Fruit fly (Drosophila melanogaster) whole organism, embryonic: ENCODE results near the gene VhaM9.7-b.
A peak's percentile ranks its signal among the peaks of the same experiment; 100 is the strongest.

ENCODE experiments used
- Abd-B ChIP-seq: fragments of 200-800 bp; sonication (Bioruptor generic); optimal IDR thresholded peaks from 2 replicates; lab custom pipeline; 2018; ENCODE audit warnings: missing biosample characterization, mild to moderate bottlenecking, missing genetic modification characterization, moderate library complexity
- Awh ChIP-seq: fragments of 200-800 bp; sonication (Bioruptor generic); IDR thresholded peaks from 2 replicates; pipeline ENCODE4, ENCODE4 v1.3.6; 2022; ENCODE audit warnings: missing biosample characterization, missing genetic modification characterization
- B-H1 ChIP-seq: fragments of 200-800 bp; sonication (Bioruptor generic); IDR thresholded peaks from 3 replicates; pipeline ENCODE4 v1.3.6; 2022; ENCODE audit warnings: missing biosample characterization, missing genetic modification characterization
- CG12155 ChIP-seq: fragments of 200-800 bp; sonication (Bioruptor generic); optimal IDR thresholded peaks from 3 replicates; lab custom pipeline; 2016; ENCODE audit warnings: missing biosample characterization, missing genetic modification characterization
- CG12391 ChIP-seq: fragments of 200-800 bp; sonication (Bioruptor generic); optimal IDR thresholded peaks from 3 replicates; lab custom pipeline; 2018; ENCODE audit warnings: missing biosample characterization, mild to moderate bottlenecking, missing genetic modification characterization, moderate library complexity
- CG16863 ChIP-seq: fragments of 200-800 bp; sonication (Bioruptor generic); optimal IDR thresholded peaks from 3 replicates; lab custom pipeline; 2016; ENCODE audit warnings: missing biosample characterization, missing genetic modification characterization
- CG17361 ChIP-seq: fragments of 200-800 bp; sonication (Bioruptor generic); IDR thresholded peaks from 3 replicates; pipeline ENCODE4 v1.3.6; 2022; ENCODE audit warnings: missing biosample characterization, missing genetic modification characterization
- CG17568 ChIP-seq: fragments of 200-800 bp; sonication (Bioruptor generic); optimal IDR thresholded peaks from 2 replicates; lab custom pipeline; 2018; ENCODE audit warnings: missing biosample characterization, mild to moderate bottlenecking, missing genetic modification characterization, moderate library complexity
- CG17829 ChIP-seq: fragments of 200-800 bp; optimal IDR thresholded peaks from 2 replicates; lab custom pipeline; 2019; ENCODE audit warnings: missing biosample characterization, mild to moderate bottlenecking, missing genetic modification characterization, moderate library complexity
- CG18262 ChIP-seq: fragments of 200-800 bp; optimal IDR thresholded peaks from 3 replicates; lab custom pipeline; 2019; ENCODE audit warnings: missing biosample characterization, mild to moderate bottlenecking, missing genetic modification characterization, moderate library complexity
- CG32767 ChIP-seq: fragments of 200-800 bp; sonication (Bioruptor generic); IDR thresholded peaks from 2 replicates; pipeline ENCODE4 v1.3.6; 2022; ENCODE audit warnings: missing biosample characterization, missing genetic modification characterization
- CG33213 ChIP-seq: fragments of 200-800 bp; sonication (Bioruptor generic); optimal IDR thresholded peaks from 3 replicates; lab custom pipeline; 2016; ENCODE audit warnings: missing biosample characterization, missing genetic modification characterization
- CG7963 ChIP-seq: fragments of 200-800 bp; sonication (Bioruptor generic); IDR thresholded peaks from 3 replicates; pipeline ENCODE4 v1.3.6; 2022; ENCODE audit warnings: missing biosample characterization, missing genetic modification characterization; ENCODE audit not compliant: partially characterized antibody
- CG8281 ChIP-seq: fragments of 200-800 bp; sonication (Bioruptor generic); optimal IDR thresholded peaks from 2 replicates; lab custom pipeline; 2018; ENCODE audit warnings: missing biosample characterization, mild to moderate bottlenecking, missing genetic modification characterization, moderate library complexity
- CG9437 ChIP-seq: fragments of 200-800 bp; sonication (Bioruptor generic); optimal IDR thresholded peaks from 2 replicates; lab custom pipeline; 2018; ENCODE audit warnings: missing biosample characterization, mild to moderate bottlenecking, missing genetic modification characterization
- D19A ChIP-seq: fragments of 200-800 bp; optimal IDR thresholded peaks from 3 replicates; lab custom pipeline; 2019; ENCODE audit warnings: missing biosample characterization, mild to moderate bottlenecking, missing genetic modification characterization, moderate library complexity
- E2f2 ChIP-seq: fragments of 200-800 bp; sonication (Bioruptor generic); IDR thresholded peaks from 2 replicates; pipeline ENCODE4 v1.3.6; 2022; ENCODE audit warnings: missing biosample characterization, missing genetic modification characterization
- Eip74EF ChIP-seq, 2 experiments: fragments of 200-800 bp in 1 of 2; fragments of >200 bp in 1 of 2; sonication (Bioruptor generic) in 1 of 2; optimal IDR thresholded peaks; 2 replicates each; lab custom pipeline; 2017 to 2019; ENCODE audit warnings: missing biosample characterization in 2 of 2, missing genetic modification characterization in 2 of 2, mild to moderate bottlenecking in 1 of 2, moderate library complexity in 1 of 2
- Ets65A ChIP-seq: fragments of 200-800 bp; sonication (Bioruptor generic); peaks from one replicate; lab custom pipeline; 2016; ENCODE audit warnings: missing biosample characterization, missing genetic modification characterization
- Ets97D ChIP-seq: fragments of 200-800 bp; sonication (Bioruptor generic); optimal IDR thresholded peaks from 3 replicates; lab custom pipeline; 2016; ENCODE audit warnings: missing biosample characterization, missing genetic modification characterization
- Hand ChIP-seq: fragments of 200-800 bp; sonication (Bioruptor generic); optimal IDR thresholded peaks from 2 replicates; lab custom pipeline; 2017; ENCODE audit warnings: mild to moderate bottlenecking, missing biosample characterization, missing genetic modification reagents, missing genetic modification characterization
- HmgZ ChIP-seq: fragments of 200-800 bp; sonication (Bioruptor generic); optimal IDR thresholded peaks from 2 replicates; lab custom pipeline; 2018; ENCODE audit warnings: missing biosample characterization, mild to moderate bottlenecking, missing genetic modification characterization
- Hsf ChIP-seq: fragments of 200-800 bp; sonication (Bioruptor generic); optimal IDR thresholded peaks from 3 replicates; lab custom pipeline; 2016; ENCODE audit warnings: missing biosample characterization, missing genetic modification characterization
- Med ChIP-seq: fragments of 200-800 bp; sonication (Bioruptor generic); peaks from one replicate; lab custom pipeline; 2016; ENCODE audit warnings: missing biosample characterization, missing genetic modification characterization, mild to moderate bottlenecking, inconsistent platforms, moderate library complexity
- NC2α ChIP-seq: fragments of 200-800 bp; sonication (Bioruptor generic); optimal IDR thresholded peaks from 2 replicates; lab custom pipeline; 2016; ENCODE audit warnings: missing biosample characterization, missing genetic modification characterization
- Ravus ChIP-seq: fragments of 200-800 bp; sonication (Bioruptor generic); IDR thresholded peaks from 2 replicates; pipeline ENCODE4 v1.3.6; 2022; ENCODE audit warnings: missing biosample characterization, missing genetic modification characterization
- Sox100B ChIP-seq: fragments of 200-800 bp; sonication (Bioruptor generic); optimal IDR thresholded peaks from 3 replicates; lab custom pipeline; 2018; ENCODE audit warnings: missing biosample characterization, mild to moderate bottlenecking, missing genetic modification characterization
- Sry-δ ChIP-seq: fragments of 200-800 bp; sonication (Bioruptor generic); optimal IDR thresholded peaks from 2 replicates; lab custom pipeline; 2016; ENCODE audit warnings: missing biosample characterization, missing genetic modification characterization
- bab2 ChIP-seq: fragments of 200-800 bp; sonication (Bioruptor generic); optimal IDR thresholded peaks from 2 replicates; lab custom pipeline; 2016; ENCODE audit warnings: missing biosample characterization, missing genetic modification characterization
- chif ChIP-seq, 2 experiments: fragments of 200-800 bp; sonication (Bioruptor generic); optimal IDR thresholded peaks; 3 replicates each; lab custom pipeline; 2016; ENCODE audit warnings: missing biosample characterization in 2 of 2, missing genetic modification characterization in 2 of 2
- dpn ChIP-seq, 2 experiments: fragments of 200-800 bp; sonication (Bioruptor generic); optimal IDR thresholded peaks; 3 replicates each; lab custom pipeline; 2016; ENCODE audit warnings: missing biosample characterization in 2 of 2, missing genetic modification characterization in 2 of 2
- eve ChIP-seq, 2 experiments: fragments of >200 bp; optimal IDR thresholded peaks; 2 replicates each; lab custom pipeline; 2017; ENCODE audit warnings: missing biosample characterization in 2 of 2, missing genetic modification characterization in 2 of 2
- gcm ChIP-seq: fragments of 200-800 bp; sonication (Bioruptor generic); optimal IDR thresholded peaks from 2 replicates; lab custom pipeline; 2019; ENCODE audit warnings: missing biosample characterization, mild to moderate bottlenecking, missing genetic modification characterization, moderate library complexity
- grn ChIP-seq: fragments of 200-800 bp; sonication (Bioruptor generic); optimal IDR thresholded peaks from 3 replicates; lab custom pipeline; 2017; ENCODE audit warnings: missing biosample characterization, missing genetic modification characterization
- hbn ChIP-seq: fragments of 200-800 bp; sonication (Bioruptor generic); IDR thresholded peaks from 2 replicates; pipeline ENCODE4 v1.3.6; 2022; ENCODE audit warnings: missing biosample characterization, missing genetic modification characterization; ENCODE audit not compliant: partially characterized antibody
- nerfin-2 ChIP-seq: fragments of 200-800 bp; sonication (Bioruptor generic); IDR thresholded peaks from 2 replicates; pipeline ENCODE4 v1.3.6; 2022; ENCODE audit warnings: missing biosample characterization, missing genetic modification characterization; ENCODE audit not compliant: partially characterized antibody
- nom ChIP-seq: fragments of 200-800 bp; sonication (Bioruptor generic); optimal IDR thresholded peaks from 2 replicates; lab custom pipeline; 2017; ENCODE audit warnings: missing biosample characterization, missing genetic modification characterization, mild to moderate bottlenecking, moderate library complexity, missing genetic modification reagents
- sug ChIP-seq: fragments of 200-800 bp; optimal IDR thresholded peaks from 2 replicates; lab custom pipeline; 2019; ENCODE audit warnings: missing biosample characterization, mild to moderate bottlenecking, missing genetic modification characterization, moderate library complexity
- trem ChIP-seq: fragments of 200-800 bp; optimal IDR thresholded peaks from 3 replicates; lab custom pipeline; 2019; ENCODE audit warnings: missing biosample characterization, mild to moderate bottlenecking, missing genetic modification characterization, moderate library complexity

The VhaM9.7-b gene

dm6 chr3L:21536857-21537256, 2.8 kb upstream of the VhaM9.7-b start, which contains the start of gene Rpn10 (continued):
- no peak for TF ChIP-seq Hand (GFP tag; lab: Kevin White, UChicago)
- peak; percentile 86 for TF ChIP-seq trem (tag; lab: Kevin White, UChicago)
- TF ChIP-seq CG12155 = peak; percentile 42
- TF ChIP-seq Sry-δ (GFP tag; lab: Kevin White, UChicago) = peak; percentile 81
- TF ChIP-seq CG17829 (tag; lab: Kevin White, UChicago) = peak; percentile 58
- TF ChIP-seq Ets97D = peak; percentile 76
- TF ChIP-seq HmgZ (tag; lab: Kevin White, UChicago) = peak; percentile 88
- TF ChIP-seq eve (GFP tag; optimal IDR thresholded peaks at IDR 0.05; lab: Kevin White, UChicago) = no peak
- peak; percentile 7 for TF ChIP-seq CG18262
- TF ChIP-seq nom (GFP tag; lab: Kevin White, UChicago) = peak; percentile 8
- TF ChIP-seq E2f2 (GFP tag; lab: Robert Waterston, UW) = peak; percentile 58
- TF ChIP-seq CG17361 (GFP tag; lab: Robert Waterston, UW) = peak; percentile 47; the same call in 1 of the 3 replicates
- no peak for TF ChIP-seq Sox100B
- TF ChIP-seq B-H1 (GFP tag; lab: Robert Waterston, UW) = no peak
- peak; percentile 90 for TF ChIP-seq nerfin-2 (GFP tag; lab: Robert Waterston, UW)
- no peak for TF ChIP-seq CG17568
- peak; percentile 48 for TF ChIP-seq Hsf (GFP tag; lab: Kevin White, UChicago)
- peak; percentile 43 for TF ChIP-seq D19A (tag; lab: Kevin White, UChicago)
- TF ChIP-seq CG33213 (GFP tag; lab: Kevin White, UChicago) = peak; percentile 73
- peak; percentile 57 for TF ChIP-seq CG12391 (tag; lab: Kevin White, UChicago)
- peak; percentile 22 for TF ChIP-seq CG9437 (GFP tag; lab: Kevin White, UChicago)
- TF ChIP-seq hbn = peak; percentile 98
- peak; percentile 93 for TF ChIP-seq CG7963 (GFP tag; lab: Robert Waterston, UW)
- TF ChIP-seq Med (GFP tag; lab: Kevin White, UChicago) = peak; percentile 85
- TF ChIP-seq chif (GFP tag; optimal IDR thresholded peaks at IDR 0.05; lab: Kevin White, UChicago) = peak in 1 of 2 experiments; percentile 5

dm6 chr3L:21538893-21539244, 793 bp upstream of the VhaM9.7-b start:
- TF ChIP-seq CG8281 (tag; lab: Kevin White, UChicago) (peak; percentile 90), Abd-B (GFP tag; lab: Kevin White, UChicago) (no peak)

dm6 chr3L:21542059-21542458, 2.4 kb downstream of the VhaM9.7-b start, which contains the start of gene CG33290:
Gene CG33290, plus strand, starts transcription at chr3L:21542359.
- TF ChIP-seq gcm (GFP tag; lab: Kevin White, UChicago) = no peak
- TF ChIP-seq CG16863 (GFP tag; lab: Kevin White, UChicago) = no peak
- TF ChIP-seq CG32767 = no peak
- TF ChIP-seq Ets65A (GFP tag; lab: Kevin White, UChicago) = no peak
- TF ChIP-seq Awh (GFP tag; lab: Robert Waterston, UW) = no peak
- no peak for TF ChIP-seq Ravus
- TF ChIP-seq eve (GFP tag; optimal IDR thresholded peaks at IDR 0.05; lab: Kevin White, UChicago) = no peak
- TF ChIP-seq NC2α = no peak
- TF ChIP-seq bab2 (GFP tag; lab: Kevin White, UChicago) = no peak
- TF ChIP-seq grn (GFP tag; lab: Kevin White, UChicago) = no peak
- TF ChIP-seq Hsf (GFP tag; lab: Kevin White, UChicago) = no peak
- no peak for TF ChIP-seq sug (tag; lab: Kevin White, UChicago)
- TF ChIP-seq CG7963 (GFP tag; lab: Robert Waterston, UW) = no peak
- TF ChIP-seq dpn (GFP tag; optimal IDR thresholded peaks at IDR 0.05; lab: Kevin White, UChicago) = no peak
- no peak for TF ChIP-seq HmgZ (tag; lab: Kevin White, UChicago)
- no peak for TF ChIP-seq Eip74EF (GFP tag; optimal IDR thresholded peaks at IDR 0.05; lab: Kevin White, UChicago)
- TF ChIP-seq, all 482 proteins: peak for 0
